Fruit fly (Drosophila melanogaster) whole organism, prepupa: Measurements from ENCODE around the gene CG42238.

Source experiments
- CG10631 ChIP-seq: fragments of 200-800 bp; sonication (Bioruptor generic); optimal IDR thresholded peaks from 2 replicates; lab custom pipeline; 2016; ENCODE audit warnings: missing biosample characterization, missing genetic modification characterization
- CG10669 ChIP-seq: fragments of 200-800 bp; sonication (Bioruptor generic); optimal IDR thresholded peaks from 3 replicates; lab custom pipeline; 2018; ENCODE audit warnings: missing biosample characterization, mild to moderate bottlenecking, missing genetic modification characterization, moderate library complexity
- CG11294 ChIP-seq: fragments of 200-800 bp; sonication (Bioruptor generic); IDR thresholded peaks from 2 replicates; pipeline ENCODE4 v1.3.6; 2022; ENCODE audit warnings: missing biosample characterization, missing genetic modification characterization
- CG11762 ChIP-seq: fragments of 200-800 bp; sonication (Bioruptor generic); optimal IDR thresholded peaks from 3 replicates; lab custom pipeline; 2016; ENCODE audit warnings: missing biosample characterization, missing genetic modification characterization; ENCODE audit not compliant: insufficient read depth
- CG11902 ChIP-seq: fragments of 200-800 bp; sonication (Bioruptor generic); optimal IDR thresholded peaks from 3 replicates; lab custom pipeline; 2016; ENCODE audit warnings: missing biosample characterization, missing genetic modification characterization
- CG1621 ChIP-seq: fragments of 200-800 bp; sonication (Bioruptor generic); optimal IDR thresholded peaks from 3 replicates; lab custom pipeline; 2018; ENCODE audit warnings: missing biosample characterization, mild to moderate bottlenecking, missing genetic modification characterization
- CG16779 ChIP-seq: fragments of 200-800 bp; sonication (Bioruptor generic); optimal IDR thresholded peaks from 3 replicates; lab custom pipeline; 2017; ENCODE audit warnings: missing biosample characterization, mild to moderate bottlenecking, missing genetic modification characterization
- CG3032 ChIP-seq: fragments of 200-800 bp; optimal IDR thresholded peaks from 2 replicates; lab custom pipeline; 2019; ENCODE audit warnings: missing biosample characterization, mild to moderate bottlenecking, missing genetic modification characterization, moderate library complexity
- CG31627 ChIP-seq: fragments of 200-800 bp; sonication (Bioruptor generic); optimal IDR thresholded peaks from 3 replicates; lab custom pipeline; 2016; ENCODE audit warnings: missing biosample characterization, missing genetic modification characterization
- CG32006 ChIP-seq: fragments of 200-800 bp; sonication (Bioruptor generic); optimal IDR thresholded peaks from 3 replicates; lab custom pipeline; 2017; ENCODE audit warnings: missing biosample characterization, mild to moderate bottlenecking, missing genetic modification characterization
- CG3919 ChIP-seq: fragments of 200-800 bp; sonication (Bioruptor generic); optimal IDR thresholded peaks from 3 replicates; lab custom pipeline; 2016; ENCODE audit warnings: missing biosample characterization, missing genetic modification characterization
- CG4318 ChIP-seq: fragments of 200-800 bp; sonication (Bioruptor generic); optimal IDR thresholded peaks from 3 replicates; lab custom pipeline; 2017; ENCODE audit warnings: missing biosample characterization, mild to moderate bottlenecking, missing genetic modification characterization
- CG6163 ChIP-seq: fragments of 200-800 bp; sonication (Bioruptor generic); IDR thresholded peaks from 3 replicates; pipeline ENCODE4 v1.3.6; 2022; ENCODE audit warnings: missing biosample characterization, missing genetic modification characterization
- CG6276 ChIP-seq: fragments of 200-800 bp; sonication (Bioruptor generic); optimal IDR thresholded peaks from 2 replicates; lab custom pipeline; 2017; ENCODE audit warnings: missing biosample characterization, mild to moderate bottlenecking, missing genetic modification characterization
- CG7368 ChIP-seq: fragments of 200-800 bp; sonication (Bioruptor generic); optimal IDR thresholded peaks from 3 replicates; lab custom pipeline; 2016; ENCODE audit warnings: missing biosample characterization, missing genetic modification characterization
- CG8632 ChIP-seq: fragments of 200-800 bp; sonication (Bioruptor generic); optimal IDR thresholded peaks from 3 replicates; lab custom pipeline; 2016; ENCODE audit warnings: missing biosample characterization, missing genetic modification characterization
- CG9139 ChIP-seq: fragments of 200-800 bp; sonication (Bioruptor generic); optimal IDR thresholded peaks from 3 replicates; lab custom pipeline; 2017; ENCODE audit warnings: missing biosample characterization, mild to moderate bottlenecking, missing genetic modification characterization
- Eip75B ChIP-seq: fragments of 200-800 bp; sonication (Bioruptor generic); optimal IDR thresholded peaks from 3 replicates; lab custom pipeline; 2016; ENCODE audit warnings: missing biosample characterization, missing genetic modification characterization
- Eip78C ChIP-seq: fragments of 200-800 bp; sonication (Bioruptor generic); peaks from one replicate; lab custom pipeline; 2016; ENCODE audit warnings: missing biosample characterization, missing genetic modification characterization
- Ets21C ChIP-seq: fragments of 200-800 bp; sonication (Bioruptor generic); optimal IDR thresholded peaks from 3 replicates; lab custom pipeline; 2016; ENCODE audit warnings: missing biosample characterization, missing genetic modification characterization
- Ets96B ChIP-seq: fragments of 200-800 bp; optimal IDR thresholded peaks from 2 replicates; lab custom pipeline; 2019; ENCODE audit warnings: missing biosample characterization, mild to moderate bottlenecking, missing genetic modification characterization, moderate library complexity
- Gug ChIP-seq: fragments of 200-800 bp; sonication (Bioruptor generic); IDR thresholded peaks from 2 replicates; pipeline ENCODE4 v1.3.6; 2022; ENCODE audit warnings: missing biosample characterization, missing genetic modification characterization
- Hr4 ChIP-seq: fragments of 200-800 bp; sonication (Bioruptor generic); optimal IDR thresholded peaks from 3 replicates; lab custom pipeline; 2016; ENCODE audit warnings: missing biosample characterization, missing genetic modification characterization
- Met ChIP-seq: fragments of 200-800 bp; sonication (Bioruptor generic); optimal IDR thresholded peaks from 3 replicates; lab custom pipeline; 2016; ENCODE audit warnings: missing biosample characterization, missing genetic modification characterization
- OdsH ChIP-seq: fragments of 200-800 bp; sonication (Bioruptor generic); optimal IDR thresholded peaks from 3 replicates; lab custom pipeline; 2016; ENCODE audit warnings: missing biosample characterization, missing genetic modification characterization
- Smox ChIP-seq: fragments of 200-800 bp; sonication (Bioruptor generic); optimal IDR thresholded peaks from 3 replicates; lab custom pipeline; 2016; ENCODE audit warnings: missing biosample characterization, missing genetic modification characterization
- Sox102F ChIP-seq: fragments of 200-800 bp; sonication (Bioruptor generic); optimal IDR thresholded peaks from 2 replicates; lab custom pipeline; 2016; ENCODE audit warnings: missing biosample characterization, mild to moderate bottlenecking, missing genetic modification characterization
- Sox14 ChIP-seq: fragments of 200-800 bp; sonication (Bioruptor generic); optimal IDR thresholded peaks from 3 replicates; lab custom pipeline; 2016; ENCODE audit warnings: missing biosample characterization, missing genetic modification characterization
- Sox15 ChIP-seq: fragments of 200-800 bp; sonication (Bioruptor generic); optimal IDR thresholded peaks from 3 replicates; lab custom pipeline; 2016; ENCODE audit warnings: missing biosample characterization, missing genetic modification characterization
- achi ChIP-seq: fragments of 200-800 bp; sonication (Bioruptor generic); optimal IDR thresholded peaks from 3 replicates; lab custom pipeline; 2016; ENCODE audit warnings: missing biosample characterization, missing genetic modification characterization
- acj6 ChIP-seq: fragments of 200-800 bp; sonication (Bioruptor generic); optimal IDR thresholded peaks from 3 replicates; lab custom pipeline; 2016; ENCODE audit warnings: missing biosample characterization, missing genetic modification characterization
- dac ChIP-seq: fragments of 200-800 bp; sonication (Bioruptor generic); optimal IDR thresholded peaks from 2 replicates; lab custom pipeline; 2017; ENCODE audit warnings: missing biosample characterization, mild to moderate bottlenecking, missing genetic modification characterization
- dsx ChIP-seq: fragments of 200-800 bp; optimal IDR thresholded peaks from 3 replicates; lab custom pipeline; 2019; ENCODE audit warnings: missing biosample characterization, mild to moderate bottlenecking, missing genetic modification characterization, moderate library complexity; ENCODE audit not compliant: poor library complexity, severe bottlenecking
- eg ChIP-seq: fragments of 200-800 bp; sonication (Bioruptor generic); IDR thresholded peaks from 3 replicates; pipeline ENCODE4 v1.3.6; 2022; ENCODE audit warnings: missing biosample characterization, missing genetic modification characterization
- esn ChIP-seq: fragments of 200-800 bp; sonication (Bioruptor generic); optimal IDR thresholded peaks from 2 replicates; lab custom pipeline; 2016; ENCODE audit warnings: missing biosample characterization, mild to moderate bottlenecking, missing genetic modification characterization, moderate library complexity
- fd59A ChIP-seq: fragments of 200-800 bp; sonication (Bioruptor generic); optimal IDR thresholded peaks from 2 replicates; lab custom pipeline; 2017; ENCODE audit warnings: missing biosample characterization, mild to moderate bottlenecking, missing genetic modification characterization, missing genetic modification reagents
- fd85E ChIP-seq: fragments of 200-800 bp; sonication (Bioruptor generic); optimal IDR thresholded peaks from 3 replicates; lab custom pipeline; 2016; ENCODE audit warnings: missing biosample characterization, missing genetic modification characterization
- fkh ChIP-seq: fragments of 200-800 bp; sonication (Bioruptor generic); optimal IDR thresholded peaks from 3 replicates; lab custom pipeline; 2017; ENCODE audit warnings: missing biosample characterization, mild to moderate bottlenecking, missing genetic modification characterization, moderate library complexity
- lz ChIP-seq: fragments of 200-800 bp; sonication (Bioruptor generic); optimal IDR thresholded peaks from 3 replicates; lab custom pipeline; 2016; ENCODE audit warnings: missing biosample characterization, missing genetic modification characterization
- net ChIP-seq: fragments of 200-800 bp; sonication (Bioruptor generic); optimal IDR thresholded peaks from 3 replicates; lab custom pipeline; 2016; ENCODE audit warnings: missing biosample characterization, missing genetic modification characterization
- pdm3 ChIP-seq: fragments of 200-800 bp; sonication (Bioruptor generic); optimal IDR thresholded peaks from 3 replicates; lab custom pipeline; 2016; ENCODE audit warnings: missing biosample characterization, missing genetic modification characterization
- spab ChIP-seq: fragments of 200-800 bp; sonication (Bioruptor generic); optimal IDR thresholded peaks from 2 replicates; lab custom pipeline; 2017; ENCODE audit warnings: missing biosample characterization, mild to moderate bottlenecking, missing genetic modification characterization, missing genetic modification reagents
- topi ChIP-seq: fragments of 200-800 bp; sonication (Bioruptor generic); optimal IDR thresholded peaks from 3 replicates; lab custom pipeline; 2016; ENCODE audit warnings: missing biosample characterization, missing genetic modification characterization
- vri ChIP-seq: fragments of 200-800 bp; sonication (Bioruptor generic); optimal IDR thresholded peaks from 3 replicates; lab custom pipeline; 2016; ENCODE audit warnings: missing biosample characterization, mild to moderate bottlenecking, missing genetic modification characterization

Gene CG42238

dm6 chr2L:20918056-20918674 lies 133.8 kb downstream of the CG42238 start (continued):
- TF ChIP-seq pdm3 (GFP tag; lab: Kevin White, UChicago), result peak; percentile 75
- TF ChIP-seq topi (GFP tag; lab: Kevin White, UChicago), result peak; percentile 69
- peak; percentile 20 for TF ChIP-seq CG9139 (GFP tag; lab: Kevin White, UChicago)
- no peak for TF ChIP-seq Ets96B (tag; lab: Kevin White, UChicago)
- TF ChIP-seq CG11294, result 0 out of 2 replicates have a peak, but pooled peaks have one; percentile 7
- TF ChIP-seq lz (GFP tag; lab: Kevin White, UChicago), result peak; percentile 72
- peak; percentile 74 for TF ChIP-seq Sox102F (GFP tag; lab: Kevin White, UChicago)
- peak; percentile 80 for TF ChIP-seq Eip78C (GFP tag; lab: Kevin White, UChicago)
- peak; percentile 44 for TF ChIP-seq Ets21C (GFP tag; lab: Kevin White, UChicago)
- TF ChIP-seq Sox14, result peak; percentile 78
- TF ChIP-seq Hr4 (GFP tag; lab: Kevin White, UChicago), result peak; percentile 88
- TF ChIP-seq esn, result peak; percentile 78
- TF ChIP-seq CG11762 (GFP tag; lab: Kevin White, UChicago), result no peak
- no peak for TF ChIP-seq CG6276 (GFP tag; lab: Kevin White, UChicago)
- TF ChIP-seq spab, result no peak
- peak; percentile 9 for TF ChIP-seq CG3032
- TF ChIP-seq CG1621, result peak; percentile 75
- peak; percentile 74 for TF ChIP-seq Eip75B (GFP tag; lab: Kevin White, UChicago)
- TF ChIP-seq Met (GFP tag; lab: Kevin White, UChicago), result peak; percentile 69
- TF ChIP-seq Sox15 (GFP tag; lab: Kevin White, UChicago), result peak; percentile 24
- no peak for TF ChIP-seq fkh (GFP tag; lab: Kevin White, UChicago)
- peak; percentile 82 for TF ChIP-seq CG32006 (GFP tag; lab: Kevin White, UChicago)
- peak; percentile 73 for TF ChIP-seq vri
- TF ChIP-seq CG4318 (GFP tag; lab: Kevin White, UChicago), result peak; percentile 48
- peak; percentile 63 for TF ChIP-seq dsx (GFP tag; lab: Kevin White, UChicago)
- no peak for TF ChIP-seq CG7368 (GFP tag; lab: Kevin White, UChicago)
- TF ChIP-seq acj6 (GFP tag; lab: Kevin White, UChicago), result peak; percentile 70
- peak; percentile 72 for TF ChIP-seq dac (GFP tag; lab: Kevin White, UChicago)
- TF ChIP-seq CG11902, result peak; percentile 34
- TF ChIP-seq CG31627 (GFP tag; lab: Kevin White, UChicago), result peak; percentile 72
- TF ChIP-seq fd59A (GFP tag; lab: Kevin White, UChicago), result peak; percentile 66
- TF ChIP-seq, all 60 proteins: peak for 48

DNA sequence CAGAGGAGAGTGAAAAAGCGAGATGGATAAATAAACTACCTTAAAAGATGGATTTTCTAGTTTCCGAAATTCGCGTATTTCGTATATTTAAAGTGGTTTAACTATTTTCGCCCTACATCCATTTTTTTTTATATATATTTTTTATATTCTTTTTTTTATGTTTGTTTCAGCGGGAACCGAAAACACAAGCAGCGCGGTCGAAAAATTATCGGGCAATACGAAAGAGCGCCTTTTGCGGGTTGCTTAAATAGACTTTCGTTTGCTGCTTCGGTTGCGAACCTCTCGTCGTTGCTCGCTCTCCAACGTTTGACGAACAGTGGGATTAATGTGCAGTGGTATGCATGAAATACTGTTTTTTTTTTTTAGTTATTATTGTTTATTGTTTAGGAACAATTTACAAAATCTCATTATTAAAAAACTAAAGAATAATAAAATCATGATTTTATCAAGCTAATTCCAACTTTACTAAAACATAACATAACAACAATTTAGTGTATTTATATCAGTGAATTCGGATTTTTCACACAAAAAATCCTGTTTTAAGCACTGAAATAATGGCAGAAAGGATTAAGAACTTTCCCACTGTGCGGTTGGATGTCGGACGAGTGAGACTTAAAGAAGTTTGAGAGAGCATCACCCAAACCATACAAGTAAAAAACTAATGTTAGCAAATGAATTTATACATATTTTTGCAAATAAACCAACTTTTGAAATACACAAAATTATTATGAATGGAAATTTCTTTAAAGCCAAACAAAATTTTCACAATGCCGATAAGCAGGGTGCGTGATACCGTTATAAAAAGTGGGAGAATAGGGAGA lies 134.5 kb downstream of the CG42238 start:
- TF ChIP-seq CG4318 (GFP tag; lab: Kevin White, UChicago) (peak; percentile 63), CG10669 (GFP tag; lab: Kevin White, UChicago) (peak; percentile 75), CG6163 (GFP tag; lab: Robert Waterston, UW) (no peak), CG3032 (peak; percentile 79), CG11902 (no peak), CG1621 (no peak), achi (GFP tag; lab: Kevin White, UChicago) (peak; percentile 61), CG6276 (GFP tag; lab: Kevin White, UChicago) (peak; percentile 87), eg (GFP tag; lab: Robert Waterston, UW) (peak; percentile 75), vri (peak; percentile 20), Smox (GFP tag; lab: Kevin White, UChicago) (peak; percentile 53), spab (peak; percentile 73), CG11762 (GFP tag; lab: Kevin White, UChicago) (peak; percentile 71), CG16779 (no peak), pdm3 (GFP tag; lab: Kevin White, UChicago) (peak; percentile 42), Sox102F (GFP tag; lab: Kevin White, UChicago) (peak; percentile 6), Met (GFP tag; lab: Kevin White, UChicago) (peak; percentile 66), fkh (GFP tag; lab: Kevin White, UChicago) (no peak), Eip75B (GFP tag; lab: Kevin White, UChicago) (peak; percentile 47), dsx (GFP tag; lab: Kevin White, UChicago) (no peak), CG9139 (GFP tag; lab: Kevin White, UChicago) (no peak), CG10631 (GFP tag; lab: Kevin White, UChicago) (peak; percentile 51), Gug (GFP tag; lab: Robert Waterston, UW) (peak; percentile 71), CG3919 (GFP tag; lab: Kevin White, UChicago) (peak; percentile 58), CG7368 (GFP tag; lab: Kevin White, UChicago) (peak; percentile 40), CG8632 (GFP tag; lab: Kevin White, UChicago) (peak; percentile 48), fd85E (GFP tag; lab: Kevin White, UChicago) (peak; percentile 10), acj6 (GFP tag; lab: Kevin White, UChicago) (peak; percentile 41), Sox15 (GFP tag; lab: Kevin White, UChicago) (no peak), OdsH (GFP tag; lab: Kevin White, UChicago) (peak; percentile 37), Eip78C (GFP tag; lab: Kevin White, UChicago) (peak; percentile 96), net (GFP tag; lab: Kevin White, UChicago) (peak; percentile 60), CG11294 (peak; percentile 66)
